Worm (Caenorhabditis elegans) whole organism, young adult: Measurements from ENCODE around the gene srz-60.

Experiments used
- ceh-91 ChIP-seq: fragments of 200-800 bp; sonication (Bioruptor generic); IDR thresholded peaks from 2 replicates; pipeline ENCODE4 v1.3.6; 2022; ENCODE audit warnings: missing genetic modification reagents, missing genetic modification characterization, missing compliant biosample characterization
- mcd-1 ChIP-seq: fragments of 200-800 bp; sonication (Bioruptor generic); IDR thresholded peaks from 2 replicates; pipeline ENCODE4 v1.3.6; 2022; ENCODE audit warnings: missing genetic modification reagents, missing genetic modification characterization, missing compliant biosample characterization
- pha-4 ChIP-seq: fragments of 150-350 bp; sonication (generic microtip); optimal IDR thresholded peaks from 2 replicates; lab custom pipeline; 2014; ENCODE audit warnings: missing biosample characterization, missing genetic modification reagents, missing genetic modification characterization
- unc-130 ChIP-seq: sonication (generic microtip); optimal IDR thresholded peaks from 2 replicates; lab custom pipeline; 2016; ENCODE audit warnings: missing genetic modification reagents, missing genetic modification characterization, missing compliant biosample characterization

The srz-60 gene

DNA sequence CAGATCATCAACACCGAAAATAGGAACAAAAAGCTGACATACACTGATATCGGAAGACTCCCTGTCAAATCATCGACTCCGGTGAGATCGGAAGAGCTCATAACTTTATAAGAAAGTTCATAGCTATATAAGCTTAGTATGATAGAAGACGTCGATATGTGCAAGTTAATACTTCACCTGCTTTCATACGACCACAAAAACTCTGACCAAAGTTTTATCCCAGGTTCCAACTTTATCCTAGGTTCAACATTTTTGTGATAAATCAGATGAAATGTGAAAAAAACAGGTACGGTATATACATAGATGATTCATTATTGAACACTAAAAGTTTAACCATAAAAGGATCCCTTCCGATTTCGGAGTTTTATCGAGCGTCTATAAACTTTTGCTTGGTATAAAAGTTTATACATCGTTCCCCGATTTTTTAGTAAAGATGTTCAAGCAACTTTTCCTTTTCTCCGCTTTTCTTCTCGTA is 50.2 kb downstream of the srz-60 start, which contains the start of the genes srz-70 and C09G12.5:
srz-70 (minus strand) TSS at position 101 of the 475 bp plus-strand sequence.
C09G12.5 (plus strand) TSS at position 425 of the 475 bp plus-strand sequence.
- TF ChIP-seq ceh-91 (GFP tag; lab: Robert Waterston, UW) (no peak), mcd-1 (GFP tag; lab: Robert Waterston, UW) (no peak), pha-4 (tag; lab: Kevin White, UChicago) (no peak), unc-130 (GFP tag; lab: Kevin White, UChicago) (no peak)
